Fruit fly (Drosophila melanogaster) whole organism, embryonic: ENCODE measurements around the gene Liprin-alpha.

Experiments used
- Ada2b ChIP-seq: fragments of 200-800 bp; sonication (Bioruptor generic); IDR thresholded peaks from 2 replicates; pipeline ENCODE4 v1.3.6; 2022; ENCODE audit warnings: missing biosample characterization, missing genetic modification characterization
- Bteb2 ChIP-seq: fragments of 200-800 bp; sonication (Bioruptor generic); optimal IDR thresholded peaks from 2 replicates; lab custom pipeline; 2016; ENCODE audit warnings: missing biosample characterization, missing genetic modification characterization
- C15 ChIP-seq: fragments of 200-800 bp; sonication (Bioruptor generic); IDR thresholded peaks from 3 replicates; pipeline ENCODE4 v1.3.6; 2022; ENCODE audit warnings: missing biosample characterization, missing genetic modification characterization
- CG11247 ChIP-seq: fragments of 200-800 bp; sonication (Bioruptor generic); IDR thresholded peaks from 2 replicates; pipeline ENCODE4 v1.3.6; 2022; ENCODE audit warnings: missing biosample characterization, missing genetic modification characterization
- CG12744 ChIP-seq: fragments of 200-800 bp; sonication (Bioruptor generic); optimal IDR thresholded peaks from 2 replicates; lab custom pipeline; 2016; ENCODE audit warnings: missing biosample characterization, missing genetic modification characterization
- CG12942 ChIP-seq: fragments of 200-800 bp; sonication (Bioruptor generic); optimal IDR thresholded peaks from 3 replicates; lab custom pipeline; 2016; ENCODE audit warnings: missing biosample characterization, missing genetic modification characterization
- CG14860 ChIP-seq: fragments of 200-800 bp; sonication (Bioruptor generic); IDR thresholded peaks from 3 replicates; pipeline ENCODE4 v1.3.6; 2022; ENCODE audit warnings: missing biosample characterization, missing genetic modification characterization; ENCODE audit not compliant: partially characterized antibody
- CG1647 ChIP-seq: fragments of 200-800 bp; sonication (Bioruptor generic); optimal IDR thresholded peaks from 3 replicates; lab custom pipeline; 2016; ENCODE audit warnings: missing biosample characterization, missing genetic modification characterization
- CG17328 ChIP-seq: fragments of 200-800 bp; sonication (Bioruptor generic); IDR thresholded peaks from 2 replicates; pipeline ENCODE4 v1.3.6; 2022; ENCODE audit warnings: missing biosample characterization, missing genetic modification characterization
- CG17912 ChIP-seq: fragments of 200-800 bp; sonication (Bioruptor generic); optimal IDR thresholded peaks from 2 replicates; lab custom pipeline; 2018; ENCODE audit warnings: missing biosample characterization, mild to moderate bottlenecking, missing genetic modification characterization
- CG18619 ChIP-seq: fragments of 200-800 bp; sonication (Bioruptor generic); optimal IDR thresholded peaks from 3 replicates; lab custom pipeline; 2017; ENCODE audit warnings: missing biosample characterization, mild to moderate bottlenecking, missing genetic modification characterization
- CG2875 ChIP-seq: fragments of 200-800 bp; sonication (Bioruptor generic); optimal IDR thresholded peaks from 2 replicates; lab custom pipeline; 2017; ENCODE audit warnings: missing biosample characterization, mild to moderate bottlenecking, missing genetic modification characterization, missing genetic modification reagents
- CG2889 ChIP-seq: fragments of 200-800 bp; sonication (Bioruptor generic); IDR thresholded peaks from 3 replicates; pipeline ENCODE4 v1.3.6; 2022; ENCODE audit warnings: missing biosample characterization, missing genetic modification characterization
- CG31224 ChIP-seq: fragments of 200-800 bp; sonication (Bioruptor generic); IDR thresholded peaks from 2 replicates; pipeline ENCODE4 v1.3.6; 2022; ENCODE audit warnings: missing biosample characterization, missing genetic modification characterization
- CG32532 ChIP-seq: fragments of 200-800 bp; sonication (Bioruptor generic); IDR thresholded peaks from 2 replicates; pipeline ENCODE4 v1.3.6; 2022; ENCODE audit warnings: missing biosample characterization, missing genetic modification characterization
- CG4282 ChIP-seq: fragments of 200-800 bp; sonication (Bioruptor generic); optimal IDR thresholded peaks from 2 replicates; lab custom pipeline; 2016; ENCODE audit warnings: missing biosample characterization, missing genetic modification characterization
- CG4854 ChIP-seq: fragments of 200-800 bp; sonication (Bioruptor generic); optimal IDR thresholded peaks from 2 replicates; lab custom pipeline; 2016; ENCODE audit warnings: missing biosample characterization, missing genetic modification characterization, inconsistent platforms
- CG7963 ChIP-seq: fragments of 200-800 bp; sonication (Bioruptor generic); IDR thresholded peaks from 3 replicates; pipeline ENCODE4 v1.3.6; 2022; ENCODE audit warnings: missing biosample characterization, missing genetic modification characterization; ENCODE audit not compliant: partially characterized antibody
- CG8290 ChIP-seq, 3 experiments: fragments of 200-800 bp; sonication (Bioruptor generic); optimal IDR thresholded peaks; 2 replicates each; lab custom pipeline; 2016 to 2019; ENCODE audit warnings: missing biosample characterization in 3 of 3, missing genetic modification characterization in 3 of 3, mild to moderate bottlenecking in 2 of 3, moderate library complexity in 1 of 3
- CTCF ChIP-seq: fragments of 200-800 bp; sonication (Bioruptor generic); optimal IDR thresholded peaks from 2 replicates; lab custom pipeline; 2017; ENCODE audit warnings: missing biosample characterization, mild to moderate bottlenecking, missing genetic modification characterization, moderate library complexity
- Dbx ChIP-seq: fragments of 200-800 bp; sonication (Bioruptor generic); IDR thresholded peaks from 3 replicates; pipeline ENCODE4 v1.3.6; 2022; ENCODE audit warnings: missing biosample characterization, missing genetic modification characterization
- Deaf1 ChIP-seq: fragments of 200-800 bp; optimal IDR thresholded peaks from 3 replicates; lab custom pipeline; 2019; ENCODE audit warnings: missing biosample characterization, mild to moderate bottlenecking, missing genetic modification characterization, moderate library complexity
- Dip2 ChIP-seq: fragments of 200-800 bp; sonication (Bioruptor generic); IDR thresholded peaks from 2 replicates; pipeline ENCODE4 v1.3.6; 2022; ENCODE audit warnings: missing biosample characterization, missing genetic modification characterization
- Drgx ChIP-seq: fragments of 200-800 bp; sonication (Bioruptor generic); IDR thresholded peaks from 2 replicates; pipeline ENCODE4 v1.3.6; 2022; ENCODE audit warnings: missing biosample characterization, missing genetic modification characterization
- Ets65A ChIP-seq: fragments of 200-800 bp; sonication (Bioruptor generic); peaks from one replicate; lab custom pipeline; 2016; ENCODE audit warnings: missing biosample characterization, missing genetic modification characterization
- Hand ChIP-seq: fragments of 200-800 bp; sonication (Bioruptor generic); optimal IDR thresholded peaks from 2 replicates; lab custom pipeline; 2017; ENCODE audit warnings: mild to moderate bottlenecking, missing biosample characterization, missing genetic modification reagents, missing genetic modification characterization
- Hmr ChIP-seq: fragments of 200-800 bp; sonication (Bioruptor generic); optimal IDR thresholded peaks from 3 replicates; lab custom pipeline; 2017; ENCODE audit warnings: mild to moderate bottlenecking, missing biosample characterization, missing genetic modification reagents, missing genetic modification characterization
- Hr78 ChIP-seq, 2 experiments: fragments of 200-800 bp in 1 of 2; fragments of >200 bp in 1 of 2; sonication (Bioruptor generic) in 1 of 2; optimal IDR thresholded peaks; 2 replicates each; lab custom pipeline; 2017 to 2019; ENCODE audit warnings: missing biosample characterization in 2 of 2, missing genetic modification characterization in 2 of 2, mild to moderate bottlenecking in 1 of 2, moderate library complexity in 1 of 2
- Hsf ChIP-seq: fragments of 200-800 bp; sonication (Bioruptor generic); optimal IDR thresholded peaks from 3 replicates; lab custom pipeline; 2016; ENCODE audit warnings: missing biosample characterization, missing genetic modification characterization
- Meics ChIP-seq: fragments of 200-800 bp; sonication (Bioruptor generic); optimal IDR thresholded peaks from 2 replicates; lab custom pipeline; 2017; ENCODE audit warnings: missing biosample characterization, mild to moderate bottlenecking, missing genetic modification characterization
- NC2α ChIP-seq: fragments of 200-800 bp; sonication (Bioruptor generic); optimal IDR thresholded peaks from 2 replicates; lab custom pipeline; 2016; ENCODE audit warnings: missing biosample characterization, missing genetic modification characterization
- Side ChIP-seq: fragments of 200-800 bp; sonication (Bioruptor generic); optimal IDR thresholded peaks from 2 replicates; lab custom pipeline; 2016; ENCODE audit warnings: missing biosample characterization, missing genetic modification characterization
- Sox100B ChIP-seq: fragments of 200-800 bp; sonication (Bioruptor generic); optimal IDR thresholded peaks from 3 replicates; lab custom pipeline; 2018; ENCODE audit warnings: missing biosample characterization, mild to moderate bottlenecking, missing genetic modification characterization
- Usf ChIP-seq: fragments of 200-800 bp; sonication (Bioruptor generic); optimal IDR thresholded peaks from 2 replicates; lab custom pipeline; 2017; ENCODE audit warnings: missing genotype, missing biosample characterization, missing genetic modification characterization
- btn ChIP-seq: fragments of 200-800 bp; sonication (Bioruptor generic); optimal IDR thresholded peaks from 2 replicates; lab custom pipeline; 2016; ENCODE audit warnings: missing biosample characterization, missing genetic modification characterization
- cad ChIP-seq: fragments of >200 bp; optimal IDR thresholded peaks from 2 replicates; lab custom pipeline; 2017; ENCODE audit warnings: missing biosample characterization, missing genetic modification characterization
- caup ChIP-seq: fragments of 200-800 bp; sonication (Bioruptor generic); optimal IDR thresholded peaks from 3 replicates; lab custom pipeline; 2017; ENCODE audit warnings: missing biosample characterization, mild to moderate bottlenecking, missing genetic modification characterization, moderate library complexity; ENCODE audit not compliant: severe bottlenecking
- croc ChIP-seq: fragments of 200-800 bp; sonication (Bioruptor generic); conservative IDR thresholded peaks from 3 replicates; pipeline ENCODE4 v1.3.6; 2022; ENCODE audit warnings: missing biosample characterization, missing genetic modification characterization
- crol ChIP-seq: fragments of 200-800 bp; sonication (Bioruptor generic); IDR thresholded peaks from 2 replicates; pipeline ENCODE4 v1.3.6; 2022; ENCODE audit warnings: missing biosample characterization, missing genetic modification characterization
- cwo ChIP-seq: fragments of 200-800 bp; sonication (Bioruptor generic); optimal IDR thresholded peaks from 3 replicates; lab custom pipeline; 2017; ENCODE audit warnings: missing biosample characterization, missing genetic modification characterization, mild to moderate bottlenecking, moderate library complexity, missing genetic modification reagents
- danr ChIP-seq: fragments of 200-800 bp; sonication (Bioruptor generic); IDR thresholded peaks from 2 replicates; pipeline ENCODE4 v1.3.6; 2022; ENCODE audit warnings: missing biosample characterization, missing genetic modification characterization
- emc ChIP-seq: fragments of 200-800 bp; sonication (Bioruptor generic); optimal IDR thresholded peaks from 2 replicates; lab custom pipeline; 2016; ENCODE audit warnings: missing biosample characterization, missing genetic modification characterization
- gem ChIP-seq: fragments of 200-800 bp; sonication (Bioruptor generic); optimal IDR thresholded peaks from 2 replicates; lab custom pipeline; 2019; ENCODE audit warnings: missing biosample characterization, mild to moderate bottlenecking, missing genetic modification characterization, moderate library complexity
- grau ChIP-seq: fragments of 200-800 bp; optimal IDR thresholded peaks from 3 replicates; lab custom pipeline; 2019; ENCODE audit warnings: missing biosample characterization, mild to moderate bottlenecking, missing genetic modification characterization, moderate library complexity
- luna ChIP-seq: fragments of 200-800 bp; sonication (Bioruptor generic); optimal IDR thresholded peaks from 2 replicates; lab custom pipeline; 2016; ENCODE audit warnings: missing biosample characterization, missing genetic modification characterization
- pb ChIP-seq: fragments of 200-800 bp; sonication (Bioruptor generic); optimal IDR thresholded peaks from 3 replicates; lab custom pipeline; 2016; ENCODE audit warnings: missing biosample characterization, missing genetic modification characterization
- phol ChIP-seq: fragments of 200-800 bp; sonication (Bioruptor generic); optimal IDR thresholded peaks from 3 replicates; lab custom pipeline; 2018; ENCODE audit warnings: missing biosample characterization, mild to moderate bottlenecking, missing genetic modification characterization, moderate library complexity
- pum ChIP-seq: fragments of 200-800 bp; sonication (Bioruptor generic); optimal IDR thresholded peaks from 2 replicates; lab custom pipeline; 2016; ENCODE audit warnings: missing biosample characterization, missing genetic modification characterization
- repo ChIP-seq: fragments of 200-800 bp; sonication (Bioruptor generic); optimal IDR thresholded peaks from 2 replicates; lab custom pipeline; 2016; ENCODE audit warnings: missing biosample characterization, missing genetic modification characterization
- row ChIP-seq: fragments of 200-800 bp; sonication (Bioruptor generic); IDR thresholded peaks from 3 replicates; pipeline ENCODE4 v1.3.6; 2022; ENCODE audit warnings: missing biosample characterization, missing genetic modification characterization
- ssp ChIP-seq: fragments of 200-800 bp; sonication (Bioruptor generic); IDR thresholded peaks from 2 replicates; pipeline ENCODE4 v1.3.6; 2022; ENCODE audit warnings: missing biosample characterization, missing genetic modification characterization
- toy ChIP-seq: fragments of 200-800 bp; sonication (Bioruptor generic); IDR thresholded peaks from 2 replicates; pipeline ENCODE4 v1.3.6; 2022; ENCODE audit warnings: missing biosample characterization, missing genetic modification characterization

Gene Liprin-alpha

DNA sequence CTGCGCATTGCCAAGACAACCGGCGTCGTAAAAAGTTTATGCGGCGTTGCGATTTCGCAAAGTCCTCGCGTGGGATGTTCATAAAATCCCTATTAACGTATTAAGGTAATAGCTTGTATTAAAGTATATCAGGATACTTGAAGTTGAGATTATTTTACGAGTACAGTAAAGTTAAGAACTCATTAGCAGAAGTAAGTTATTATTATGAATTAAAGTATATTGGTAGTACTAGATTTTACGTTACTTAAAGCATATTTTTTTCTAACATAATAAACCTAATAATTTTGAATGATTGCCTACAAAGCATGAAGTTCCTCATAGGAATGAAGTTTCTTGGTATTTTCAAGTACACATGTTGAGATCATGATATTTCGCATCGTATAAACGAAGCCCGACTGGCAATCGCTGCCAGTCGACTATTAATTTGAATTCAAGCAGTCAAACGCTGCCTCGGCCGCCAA, 29.9 kb upstream of the Liprin-alpha start (continued):
- peak; percentile 25 for TF ChIP-seq CG8290 (GFP tag; optimal IDR thresholded peaks at IDR 0.05; lab: Kevin White, UChicago)
- no peak for TF ChIP-seq CG8290 (tag; optimal IDR thresholded peaks at IDR 0.05; lab: Kevin White, UChicago)
- no peak for TF ChIP-seq CG12744 (GFP tag; lab: Kevin White, UChicago)
- TF ChIP-seq grau (tag; lab: Kevin White, UChicago), result peak; percentile 64
- peak; percentile 2 for TF ChIP-seq Side (GFP tag; lab: Kevin White, UChicago)
- peak; percentile 40 for TF ChIP-seq Deaf1 (tag; lab: Kevin White, UChicago)
- peak; percentile 45 for TF ChIP-seq CG18619
- TF ChIP-seq cad, result no peak
- no peak for TF ChIP-seq NC2α (GFP tag; lab: Kevin White, UChicago)
- no peak for TF ChIP-seq luna (GFP tag; lab: Kevin White, UChicago)
- peak; percentile 45 for TF ChIP-seq Hand (GFP tag; lab: Kevin White, UChicago)
- no peak for TF ChIP-seq pum (GFP tag; lab: Kevin White, UChicago)
- TF ChIP-seq Bteb2 (GFP tag; lab: Kevin White, UChicago), result peak; percentile 8
- no peak for TF ChIP-seq CG2889
- peak; percentile 29; the same call in 1 of the 2 replicates for TF ChIP-seq Ada2b (GFP tag; lab: Robert Waterston, UW)
- no peak for TF ChIP-seq btn (GFP tag; lab: Kevin White, UChicago)
- TF ChIP-seq Hmr (GFP tag; lab: Kevin White, UChicago), result peak; percentile 43
- TF ChIP-seq CG4282 (GFP tag; lab: Kevin White, UChicago), result no peak
- TF ChIP-seq danr (GFP tag; lab: Robert Waterston, UW), result 0 out of 2 replicates have a peak, but pooled peaks have one; percentile 28
- TF ChIP-seq CG31224 (GFP tag; lab: Robert Waterston, UW), result no peak
- TF ChIP-seq CTCF (GFP tag; lab: Kevin White, UChicago), result no peak
- TF ChIP-seq Dip2 (GFP tag; lab: Robert Waterston, UW), result no peak
- peak; percentile 84 for TF ChIP-seq Sox100B (GFP tag; lab: Kevin White, UChicago)
- peak; percentile 60 for TF ChIP-seq Ets65A
- TF ChIP-seq crol (GFP tag; lab: Robert Waterston, UW), result no peak
- peak; percentile 73 for TF ChIP-seq phol (tag; lab: Kevin White, UChicago)
- TF ChIP-seq CG14860, result no peak
- no peak; the same call in 2 of the 3 replicates for TF ChIP-seq croc
- no peak for TF ChIP-seq pb (GFP tag; lab: Kevin White, UChicago)
- TF ChIP-seq ssp, result no peak
- no peak for TF ChIP-seq repo
- no peak for TF ChIP-seq C15 (GFP tag; lab: Robert Waterston, UW)
- TF ChIP-seq CG11247 (GFP tag; lab: Robert Waterston, UW), result no peak
- no peak for TF ChIP-seq emc (GFP tag; lab: Kevin White, UChicago)
- TF ChIP-seq CG32532 (GFP tag; lab: Robert Waterston, UW), result 0 out of 2 replicates have a peak, but pooled peaks have one; percentile 33
- TF ChIP-seq Hsf (GFP tag; lab: Kevin White, UChicago), result peak; percentile 21
- TF ChIP-seq Meics (GFP tag; lab: Kevin White, UChicago), result peak; percentile 62
- TF ChIP-seq gem (tag; lab: Kevin White, UChicago), result peak; percentile 77
- TF ChIP-seq cwo (GFP tag; lab: Kevin White, UChicago), result peak; percentile 12
- no peak for TF ChIP-seq Usf (GFP tag; lab: Kevin White, UChicago)
- TF ChIP-seq CG1647 (GFP tag; lab: Kevin White, UChicago), result no peak
- no peak for TF ChIP-seq CG17328 (GFP tag; lab: Robert Waterston, UW)
- TF ChIP-seq CG4854 (GFP tag; lab: Kevin White, UChicago), result no peak
- no peak for TF ChIP-seq CG7963 (GFP tag; lab: Robert Waterston, UW)
- no peak for TF ChIP-seq toy (GFP tag; lab: Robert Waterston, UW)
- peak in 1 of 2 experiments; percentile 22 for TF ChIP-seq Hr78 (GFP tag; optimal IDR thresholded peaks at IDR 0.05; lab: Kevin White, UChicago)
- peak; percentile 50 for TF ChIP-seq CG2875 (GFP tag; lab: Kevin White, UChicago)
- TF ChIP-seq CG17912 (GFP tag; lab: Kevin White, UChicago), result no peak
- TF ChIP-seq Drgx (GFP tag; lab: Robert Waterston, UW), result 0 out of 2 replicates have a peak, but pooled peaks have one; percentile 9
- peak; percentile 11 for TF ChIP-seq caup (GFP tag; lab: Kevin White, UChicago)
- no peak for TF ChIP-seq CG12942
- no peak for TF ChIP-seq Dbx (GFP tag; lab: Robert Waterston, UW)
- peak; percentile 55 for TF ChIP-seq row (GFP tag; lab: Robert Waterston, UW)
